Worm (Caenorhabditis elegans) whole organism, young adult: ENCODE measurements around the gene C25E10.8.

Experiments
- K12H6.12 ChIP-seq: fragments of 200-800 bp; sonication (Bioruptor generic); optimal IDR thresholded peaks from 2 replicates; lab custom pipeline; 2018; ENCODE audit warnings: mild to moderate bottlenecking, missing genetic modification characterization, missing compliant biosample characterization
- attf-6 ChIP-seq: fragments of 200-800 bp; sonication (Bioruptor generic); IDR thresholded peaks from 2 replicates; pipeline ENCODE4 v1.3.6; 2022; ENCODE audit warnings: missing genetic modification reagents, missing genetic modification characterization, missing compliant biosample characterization
- bed-1 ChIP-seq: fragments of 200-800 bp; sonication (Bioruptor generic); IDR thresholded peaks from 2 replicates; pipeline ENCODE4 v1.3.6; 2022; ENCODE audit warnings: missing genetic modification reagents, missing genetic modification characterization, missing compliant biosample characterization
- efl-1 ChIP-seq: fragments of 150-350 bp; optimal IDR thresholded peaks from 2 replicates; lab custom pipeline; 2014; ENCODE audit warnings: missing biosample characterization, missing genetic modification reagents, missing genetic modification characterization
- him-1 ChIP-seq: sonication (generic microtip); optimal IDR thresholded peaks from 2 replicates; lab custom pipeline; 2016; ENCODE audit warnings: missing genotype, missing genetic modification reagents, missing genetic modification characterization, missing compliant biosample characterization
- let-607 ChIP-seq, 2 experiments: fragments of 200-800 bp in 1 of 2; sonication (Bioruptor generic) in 1 of 2; sonication (generic microtip) in 1 of 2; optimal IDR thresholded peaks; 2 replicates each; lab custom pipeline; 2016 to 2018; ENCODE audit warnings: mild to moderate bottlenecking in 2 of 2, missing compliant biosample characterization in 2 of 2, missing genetic modification characterization in 2 of 2, moderate library complexity in 2 of 2, missing genotype in 1 of 2
- lsy-27 ChIP-seq: sonication (generic microtip); optimal IDR thresholded peaks from 2 replicates; lab custom pipeline; 2017; ENCODE audit warnings: missing genetic modification characterization, mild to moderate bottlenecking, missing compliant biosample characterization, antibody characterized with exemption, missing genotype, borderline replicate concordance; ENCODE audit not compliant: insufficient read depth
- madf-8 ChIP-seq: fragments of 200-800 bp; sonication (Bioruptor generic); conservative IDR thresholded peaks from 2 replicates; pipeline ENCODE4 v1.3.6; 2022; ENCODE audit warnings: missing genetic modification reagents, missing genetic modification characterization, missing compliant biosample characterization
- rec-8 ChIP-seq, 2 experiments: sonication (generic microtip); optimal IDR thresholded peaks; 2 replicates each; lab custom pipeline; 2016; ENCODE audit warnings: mild to moderate bottlenecking in 2 of 2, missing genetic modification characterization in 2 of 2, missing genetic modification reagents in 2 of 2, missing genotype in 2 of 2, missing biosample characterization in 1 of 2, missing compliant biosample characterization in 1 of 2, moderate library complexity in 1 of 2
- tbx-9 ChIP-seq: sonication (generic microtip); optimal IDR thresholded peaks from 2 replicates; lab custom pipeline; 2016; ENCODE audit warnings: borderline replicate concordance, missing genetic modification characterization, inconsistent platforms, missing compliant biosample characterization
- unc-130 ChIP-seq: sonication (generic microtip); optimal IDR thresholded peaks from 2 replicates; lab custom pipeline; 2016; ENCODE audit warnings: missing genetic modification reagents, missing genetic modification characterization, missing compliant biosample characterization
- unc-62 ChIP-seq: fragments of 150-350 bp; optimal IDR thresholded peaks from 2 replicates; lab custom pipeline; 2014; ENCODE audit warnings: missing biosample characterization, missing genetic modification reagents, missing genetic modification characterization
- ztf-25 ChIP-seq: fragments of 200-800 bp; sonication (Bioruptor generic); IDR thresholded peaks from 2 replicates; pipeline ENCODE4 v1.3.6; 2022; ENCODE audit warnings: missing genetic modification reagents, missing genetic modification characterization, missing compliant biosample characterization
- ztf-6 ChIP-seq: fragments of 200-800 bp; sonication (Bioruptor generic); IDR thresholded peaks from 2 replicates; pipeline ENCODE4 v1.3.6; 2022; ENCODE audit warnings: missing genetic modification reagents, missing genetic modification characterization, missing compliant biosample characterization

DNA sequence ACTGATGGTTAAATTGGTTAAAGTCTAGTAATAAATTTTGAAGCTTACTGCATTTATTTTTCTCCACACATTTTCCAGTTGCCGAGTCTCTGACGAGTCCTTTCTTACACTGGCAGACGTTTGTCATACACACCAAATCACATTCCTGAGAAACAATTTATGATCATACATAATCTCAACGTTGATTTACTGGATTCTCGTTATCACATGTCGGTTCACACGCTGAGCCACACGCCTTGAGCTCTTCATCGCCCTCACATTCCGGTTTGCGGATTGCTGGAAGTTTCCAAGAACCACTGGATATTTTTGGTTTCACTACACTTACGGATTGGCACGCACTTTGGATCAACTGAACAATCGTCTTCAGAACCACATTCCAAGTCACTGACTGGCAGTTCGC is 1.8 kb upstream of the C25E10.8 start:
- TF ChIP-seq bed-1 (GFP tag; lab: Robert Waterston, UW) (no peak), ztf-25 (GFP tag; lab: Robert Waterston, UW) (no peak), tbx-9 (tag; lab: Kevin White, UChicago) (no peak), rec-8 (tag; optimal IDR thresholded peaks at IDR 0.05; lab: Kevin White, UChicago) (no peak), unc-130 (GFP tag; lab: Kevin White, UChicago) (no peak), ztf-6 (GFP tag; lab: Robert Waterston, UW) (no peak), him-1 (tag; lab: Kevin White, UChicago) (no peak), efl-1 (GFP tag; lab: Kevin White, UChicago) (no peak), lsy-27 (tag; lab: Kevin White, UChicago) (no peak), madf-8 (no peak), K12H6.12 (tag; lab: Kevin White, UChicago) (no peak), let-607 (tag; optimal IDR thresholded peaks at IDR 0.05; lab: Kevin White, UChicago) (no peak), unc-62 (GFP tag; lab: Kevin White, UChicago) (no peak), attf-6 (GFP tag; lab: Robert Waterston, UW) (no peak)
